Fruit fly (Drosophila melanogaster) whole organism, embryonic: Measurements from ENCODE around the gene GCS2beta.

Experiments used
- CG10366 ChIP-seq: fragments of 200-800 bp; sonication (Bioruptor generic); IDR thresholded peaks from 2 replicates; pipeline ENCODE4 v1.3.6; 2022; ENCODE audit warnings: missing biosample characterization, missing genetic modification characterization
- CG10431 ChIP-seq: fragments of 200-800 bp; sonication (Bioruptor generic); optimal IDR thresholded peaks from 3 replicates; lab custom pipeline; 2018; ENCODE audit warnings: missing biosample characterization, mild to moderate bottlenecking, missing genetic modification characterization
- CG11093 ChIP-seq: fragments of 200-800 bp; sonication (Bioruptor generic); IDR thresholded peaks from 3 replicates; pipeline ENCODE4 v1.3.6; 2022; ENCODE audit warnings: missing biosample characterization, missing genetic modification characterization
- CG11696 ChIP-seq: fragments of 200-800 bp; sonication (Bioruptor generic); IDR thresholded peaks from 2 replicates; pipeline ENCODE4 v1.3.6; 2022; ENCODE audit warnings: missing biosample characterization, missing genetic modification characterization
- CG12155 ChIP-seq: fragments of 200-800 bp; sonication (Bioruptor generic); optimal IDR thresholded peaks from 3 replicates; lab custom pipeline; 2016; ENCODE audit warnings: missing biosample characterization, missing genetic modification characterization
- CG12659 ChIP-seq: fragments of 200-800 bp; sonication (Bioruptor generic); optimal IDR thresholded peaks from 3 replicates; lab custom pipeline; 2017; ENCODE audit warnings: mild to moderate bottlenecking, missing biosample characterization, missing genetic modification reagents, missing genetic modification characterization
- CG15011 ChIP-seq: fragments of 200-800 bp; sonication (Bioruptor generic); optimal IDR thresholded peaks from 3 replicates; lab custom pipeline; 2018; ENCODE audit warnings: missing biosample characterization, mild to moderate bottlenecking, missing genetic modification characterization
- CG15601 ChIP-seq: fragments of 200-800 bp; sonication (Bioruptor generic); optimal IDR thresholded peaks from 3 replicates; lab custom pipeline; 2019; ENCODE audit warnings: missing biosample characterization, mild to moderate bottlenecking, missing genetic modification characterization, moderate library complexity
- CG18599 ChIP-seq: fragments of 200-800 bp; sonication (Bioruptor generic); optimal IDR thresholded peaks from 3 replicates; lab custom pipeline; 2017; ENCODE audit warnings: missing biosample characterization, missing genetic modification characterization, mild to moderate bottlenecking, moderate library complexity, missing genetic modification reagents
- CG2199 ChIP-seq: fragments of 200-800 bp; sonication (Bioruptor generic); IDR thresholded peaks from 3 replicates; pipeline ENCODE4 v1.3.6; 2022; ENCODE audit warnings: missing biosample characterization, missing genetic modification characterization
- CG32772 ChIP-seq: fragments of 200-800 bp; sonication (Bioruptor generic); IDR thresholded peaks from 2 replicates; pipeline ENCODE4 v1.3.6; 2022; ENCODE audit warnings: missing biosample characterization, missing genetic modification characterization
- CG34376 ChIP-seq: fragments of 200-800 bp; sonication (Bioruptor generic); optimal IDR thresholded peaks from 2 replicates; lab custom pipeline; 2018; ENCODE audit warnings: missing biosample characterization, mild to moderate bottlenecking, missing genetic modification characterization
- CG4617 ChIP-seq: fragments of 200-800 bp; sonication (Bioruptor generic); optimal IDR thresholded peaks from 3 replicates; lab custom pipeline; 2016; ENCODE audit warnings: missing biosample characterization, missing genetic modification characterization, borderline replicate concordance
- CG6689 ChIP-seq: fragments of 200-800 bp; sonication (Bioruptor generic); IDR thresholded peaks from 2 replicates; pipeline ENCODE4 v1.3.6; 2022; ENCODE audit warnings: missing biosample characterization, missing genetic modification characterization
- CG6854 ChIP-seq: fragments of 200-800 bp; sonication (Bioruptor generic); optimal IDR thresholded peaks from 3 replicates; lab custom pipeline; 2017; ENCODE audit warnings: missing biosample characterization, mild to moderate bottlenecking, missing genetic modification characterization
- CG7271 ChIP-seq: fragments of 200-800 bp; sonication (Bioruptor generic); optimal IDR thresholded peaks from 2 replicates; lab custom pipeline; 2018; ENCODE audit warnings: missing biosample characterization, mild to moderate bottlenecking, missing genetic modification characterization, moderate library complexity
- CG9437 ChIP-seq: fragments of 200-800 bp; sonication (Bioruptor generic); optimal IDR thresholded peaks from 2 replicates; lab custom pipeline; 2018; ENCODE audit warnings: missing biosample characterization, mild to moderate bottlenecking, missing genetic modification characterization
- CTCF ChIP-seq: fragments of 200-800 bp; sonication (Bioruptor generic); optimal IDR thresholded peaks from 2 replicates; lab custom pipeline; 2017; ENCODE audit warnings: missing biosample characterization, mild to moderate bottlenecking, missing genetic modification characterization, moderate library complexity
- Deaf1 ChIP-seq: fragments of 200-800 bp; optimal IDR thresholded peaks from 3 replicates; lab custom pipeline; 2019; ENCODE audit warnings: missing biosample characterization, mild to moderate bottlenecking, missing genetic modification characterization, moderate library complexity
- ERR ChIP-seq: fragments of 200-800 bp; sonication (Bioruptor generic); optimal IDR thresholded peaks from 2 replicates; lab custom pipeline; 2016; ENCODE audit warnings: missing biosample characterization, missing genetic modification characterization
- Fer2 ChIP-seq: fragments of 200-800 bp; sonication (Bioruptor generic); optimal IDR thresholded peaks from 2 replicates; lab custom pipeline; 2018; ENCODE audit warnings: missing biosample characterization, mild to moderate bottlenecking, missing genetic modification characterization, moderate library complexity
- Med ChIP-seq: fragments of 200-800 bp; sonication (Bioruptor generic); peaks from one replicate; lab custom pipeline; 2016; ENCODE audit warnings: missing biosample characterization, missing genetic modification characterization, mild to moderate bottlenecking, inconsistent platforms, moderate library complexity
- Sox102F ChIP-seq: fragments of 200-800 bp; sonication (Bioruptor generic); optimal IDR thresholded peaks from 2 replicates; lab custom pipeline; 2018; ENCODE audit warnings: missing biosample characterization, mild to moderate bottlenecking, missing genetic modification characterization, moderate library complexity
- Sry-β ChIP-seq: fragments of 200-800 bp; sonication (Bioruptor generic); optimal IDR thresholded peaks from 2 replicates; lab custom pipeline; 2018; ENCODE audit warnings: missing biosample characterization, mild to moderate bottlenecking, missing genetic modification characterization, moderate library complexity
- TFAM ChIP-seq: fragments of 200-800 bp; sonication (Bioruptor generic); optimal IDR thresholded peaks from 2 replicates; lab custom pipeline; 2017; ENCODE audit warnings: missing biosample characterization, missing genetic modification characterization, inconsistent platforms
- ac ChIP-seq: fragments of 200-800 bp; sonication (Bioruptor generic); optimal IDR thresholded peaks from 3 replicates; lab custom pipeline; 2017; ENCODE audit warnings: missing biosample characterization, mild to moderate bottlenecking, missing genetic modification characterization
- ap ChIP-seq: fragments of 200-800 bp; sonication (Bioruptor generic); IDR thresholded peaks from 2 replicates; pipeline ENCODE4 v1.3.6; 2022; ENCODE audit warnings: missing biosample characterization, missing genetic modification characterization
- bigmax ChIP-seq: fragments of 200-800 bp; sonication (Bioruptor generic); optimal IDR thresholded peaks from 2 replicates; lab custom pipeline; 2018; ENCODE audit warnings: missing biosample characterization, mild to moderate bottlenecking, missing genetic modification characterization
- chinmo ChIP-seq: fragments of 200-800 bp; sonication (Bioruptor generic); IDR thresholded peaks from 4 replicates; pipeline ENCODE4 v1.3.6; 2022; ENCODE audit warnings: missing biosample characterization, missing genetic modification characterization; ENCODE audit not compliant: partially characterized antibody
- cwo ChIP-seq: fragments of 200-800 bp; sonication (Bioruptor generic); optimal IDR thresholded peaks from 3 replicates; lab custom pipeline; 2017; ENCODE audit warnings: missing biosample characterization, missing genetic modification characterization, mild to moderate bottlenecking, moderate library complexity, missing genetic modification reagents
- dmrt11E ChIP-seq: fragments of 200-800 bp; sonication (Bioruptor generic); optimal IDR thresholded peaks from 3 replicates; lab custom pipeline; 2018; ENCODE audit warnings: missing biosample characterization, mild to moderate bottlenecking, missing genetic modification characterization, moderate library complexity
- dpn ChIP-seq, 2 experiments: fragments of 200-800 bp; sonication (Bioruptor generic); optimal IDR thresholded peaks; 3 replicates each; lab custom pipeline; 2016; ENCODE audit warnings: missing biosample characterization in 2 of 2, missing genetic modification characterization in 2 of 2
- emc ChIP-seq: fragments of 200-800 bp; sonication (Bioruptor generic); optimal IDR thresholded peaks from 2 replicates; lab custom pipeline; 2016; ENCODE audit warnings: missing biosample characterization, missing genetic modification characterization
- gsb ChIP-seq: fragments of 200-800 bp; sonication (Bioruptor generic); IDR thresholded peaks from 2 replicates; pipeline ENCODE4 v1.3.6; 2022; ENCODE audit warnings: missing biosample characterization, missing genetic modification characterization
- hbn ChIP-seq: fragments of 200-800 bp; sonication (Bioruptor generic); IDR thresholded peaks from 2 replicates; pipeline ENCODE4 v1.3.6; 2022; ENCODE audit warnings: missing biosample characterization, missing genetic modification characterization; ENCODE audit not compliant: partially characterized antibody
- inv ChIP-seq: fragments of 200-800 bp; sonication (Bioruptor generic); IDR thresholded peaks from 2 replicates; pipeline ENCODE4 v1.3.6; 2022; ENCODE audit warnings: missing biosample characterization, missing genetic modification characterization; ENCODE audit not compliant: partially characterized antibody
- lmd ChIP-seq: fragments of 200-800 bp; sonication (Bioruptor generic); IDR thresholded peaks from 2 replicates; pipeline ENCODE4 v1.3.6; 2022; ENCODE audit warnings: missing biosample characterization, missing genetic modification characterization
- onecut ChIP-seq: fragments of 200-800 bp; sonication (Bioruptor generic); IDR thresholded peaks from 2 replicates; pipeline ENCODE4 v1.3.6; 2022; ENCODE audit warnings: missing biosample characterization, missing genetic modification characterization
- p53 ChIP-seq: fragments of 200-800 bp; sonication (Bioruptor generic); optimal IDR thresholded peaks from 2 replicates; lab custom pipeline; 2016; ENCODE audit warnings: missing biosample characterization, missing genetic modification characterization
- pan ChIP-seq, 4 experiments: fragments of >200 bp in 3 of 4; fragments of 200-800 bp in 1 of 4; sonication (Bioruptor generic) in 1 of 4; optimal IDR thresholded peaks in 3 of 4; IDR thresholded peaks in 1 of 4; 2 replicates each; pipeline versions ENCODE4 v1.3.6 to Lab custom; 2017 to 2022; ENCODE audit warnings: missing biosample characterization in 2 of 4, missing genetic modification characterization in 2 of 4, mixed read lengths in 1 of 4
- pzg ChIP-seq: fragments of 200-800 bp; sonication (Bioruptor generic); optimal IDR thresholded peaks from 3 replicates; lab custom pipeline; 2018; ENCODE audit warnings: missing biosample characterization, mild to moderate bottlenecking, missing genetic modification characterization, moderate library complexity
- salm ChIP-seq: fragments of 200-800 bp; sonication (Bioruptor generic); optimal IDR thresholded peaks from 2 replicates; lab custom pipeline; 2018; ENCODE audit warnings: missing biosample characterization, mild to moderate bottlenecking, missing genetic modification characterization
- sima ChIP-seq: fragments of 200-800 bp; sonication (Bioruptor generic); optimal IDR thresholded peaks from 2 replicates; lab custom pipeline; 2016; ENCODE audit warnings: missing biosample characterization, missing genetic modification characterization
- sqz ChIP-seq: fragments of 200-800 bp; sonication (Bioruptor generic); optimal IDR thresholded peaks from 3 replicates; lab custom pipeline; 2018; ENCODE audit warnings: missing biosample characterization, mild to moderate bottlenecking, missing genetic modification characterization
- sr ChIP-seq: fragments of 200-800 bp; sonication (Bioruptor generic); IDR thresholded peaks from 3 replicates; pipeline ENCODE4 v1.3.6; 2022; ENCODE audit warnings: missing biosample characterization, missing genetic modification characterization
- trem ChIP-seq: fragments of 200-800 bp; optimal IDR thresholded peaks from 3 replicates; lab custom pipeline; 2019; ENCODE audit warnings: missing biosample characterization, mild to moderate bottlenecking, missing genetic modification characterization, moderate library complexity
- tup ChIP-seq: fragments of 200-800 bp; sonication (Bioruptor generic); optimal IDR thresholded peaks from 2 replicates; lab custom pipeline; 2016; ENCODE audit warnings: missing biosample characterization, mild to moderate bottlenecking, missing genetic modification characterization, moderate library complexity
- usp ChIP-seq: fragments of >200 bp; optimal IDR thresholded peaks from 2 replicates; lab custom pipeline; 2017; ENCODE audit warnings: missing biosample characterization, missing genetic modification characterization

Gene GCS2beta

DNA sequence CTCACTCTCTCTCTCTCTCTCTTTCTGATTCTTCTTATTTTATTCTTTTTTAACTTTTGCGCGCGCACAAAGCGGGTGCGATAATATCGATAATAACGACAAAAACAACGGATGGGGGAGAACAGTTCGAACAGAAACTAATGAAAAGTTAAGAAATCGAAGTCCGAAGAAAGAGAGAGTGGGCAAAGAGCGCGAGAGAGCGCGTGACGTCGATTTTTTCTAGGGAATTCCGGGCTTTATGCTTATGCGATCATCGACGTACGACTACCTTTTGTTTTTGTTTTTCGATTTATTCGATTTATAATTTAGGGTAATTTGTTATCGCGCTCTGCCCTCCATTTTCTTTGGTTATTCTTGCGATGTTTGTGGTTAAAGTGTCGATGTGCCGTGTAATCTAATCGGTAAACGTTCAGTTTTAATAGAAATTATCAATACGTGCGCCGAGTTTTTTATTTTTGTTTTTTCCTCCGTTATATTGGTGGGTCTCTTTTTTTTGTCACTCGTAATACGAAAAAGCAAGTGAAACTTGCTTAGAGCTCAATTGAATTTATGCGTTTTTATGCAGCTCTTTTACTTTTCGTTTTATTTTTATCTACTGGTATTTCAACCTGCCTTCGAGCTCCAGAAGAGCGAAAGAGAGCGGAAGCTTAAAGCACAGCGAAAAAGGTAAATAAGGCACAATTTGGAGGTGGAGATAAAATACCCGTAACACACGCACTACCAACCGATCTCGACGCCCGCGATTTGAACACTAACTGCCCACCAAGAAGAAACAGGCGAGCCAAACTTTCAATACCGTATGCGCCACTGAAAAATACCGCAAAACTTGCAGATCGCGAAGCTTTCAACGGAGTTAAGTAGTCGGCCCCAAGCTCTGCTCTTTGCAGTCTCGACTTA, 34.3 kb downstream of the GCS2beta start, which contains the start of gene dl (continued):
- TF ChIP-seq CG18599 (GFP tag; lab: Kevin White, UChicago) (peak; percentile 2), CG34376 (GFP tag; lab: Kevin White, UChicago) (peak; percentile 46), Sox102F (GFP tag; lab: Kevin White, UChicago) (peak; percentile 27), CG6689 (GFP tag; lab: Robert Waterston, UW) (no peak), CG15011 (GFP tag; lab: Kevin White, UChicago) (no peak), Fer2 (tag; lab: Kevin White, UChicago) (no peak), pzg (GFP tag; lab: Kevin White, UChicago) (peak; percentile 3), CG6854 (GFP tag; lab: Kevin White, UChicago) (no peak), hbn (GFP tag; lab: Robert Waterston, UW) (no peak), Sry-β (GFP tag; lab: Kevin White, UChicago) (no peak), sima (GFP tag; lab: Kevin White, UChicago) (no peak), sqz (GFP tag; lab: Kevin White, UChicago) (peak; percentile 10), trem (tag; lab: Kevin White, UChicago) (no peak), Deaf1 (tag; lab: Kevin White, UChicago) (no peak), gsb (GFP tag; lab: Robert Waterston, UW) (no peak), lmd (no peak), CG15601 (tag; lab: Kevin White, UChicago) (no peak), CG10366 (no peak), emc (no peak), CG12155 (GFP tag; lab: Kevin White, UChicago) (no peak), CG2199 (GFP tag; lab: Robert Waterston, UW) (peak; percentile 13; the same call in 1 of the 3 replicates), CG10431 (GFP tag; lab: Kevin White, UChicago) (no peak), tup (GFP tag; lab: Kevin White, UChicago) (no peak), CG4617 (GFP tag; lab: Kevin White, UChicago) (no peak), dpn (GFP tag; optimal IDR thresholded peaks at IDR 0.05; lab: Kevin White, UChicago) (no peak), CG11093 (no peak), pan (optimal IDR thresholded peaks at IDR 0.05; lab: Kevin White, UChicago) (no peak), pan (GFP tag; optimal IDR thresholded peaks at IDR 0.05 in 1 of 2, IDR thresholded peaks at IDR 0.05 in 1 of 2) (no peak), dmrt11E (tag; lab: Kevin White, UChicago) (no peak), inv (GFP tag; lab: Robert Waterston, UW) (no peak), ac (GFP tag; lab: Kevin White, UChicago) (no peak), CG32772 (GFP tag; lab: Robert Waterston, UW) (no peak), p53 (GFP tag; lab: Kevin White, UChicago) (no peak), salm (tag; lab: Kevin White, UChicago) (no peak), sr (GFP tag; lab: Robert Waterston, UW) (no peak; the same call in 2 of the 3 replicates), ERR (GFP tag; lab: Kevin White, UChicago) (peak; percentile 1), Med (peak; percentile 85), CG9437 (no peak), TFAM (GFP tag; lab: Kevin White, UChicago) (no peak), usp (GFP tag; lab: Kevin White, UChicago) (no peak), CG12659 (peak; percentile 6), cwo (GFP tag; lab: Kevin White, UChicago) (no peak), CTCF (GFP tag; lab: Kevin White, UChicago) (no peak), chinmo (peak; percentile 85; the same call in 3 of the 4 replicates), bigmax (GFP tag; lab: Kevin White, UChicago) (no peak), CG11696 (GFP tag; lab: Robert Waterston, UW) (0 out of 2 replicates have a peak, but pooled peaks have one; percentile 30), onecut (0 out of 2 replicates have a peak, but pooled peaks have one; percentile 4), CG7271 (no peak), ap (GFP tag; lab: Robert Waterston, UW) (no peak)
